Worm (Caenorhabditis elegans) whole organism, midembryonic: ENCODE measurements around the gene fbxa-172.

Experiments used
- T22C8.4 ChIP-seq: fragments of 200-800 bp; sonication (Bioruptor generic); IDR thresholded peaks from 2 replicates; pipeline ENCODE4 v1.3.6; 2022; ENCODE audit warnings: missing genetic modification characterization, missing compliant biosample characterization
- cog-1 ChIP-seq: sonication (generic microtip); optimal IDR thresholded peaks from 2 replicates; lab custom pipeline; 2016; ENCODE audit warnings: missing genetic modification characterization, missing compliant biosample characterization
- flt-1 ChIP-seq: fragments of 200-800 bp; sonication (Bioruptor generic); IDR thresholded peaks from 2 replicates; pipeline ENCODE4 v1.3.6; 2022; ENCODE audit warnings: missing genetic modification characterization, missing compliant biosample characterization
- klf-2 ChIP-seq: fragments of 200-800 bp; sonication (Bioruptor generic); conservative IDR thresholded peaks from 2 replicates; pipeline ENCODE4 v1.3.6; 2022; ENCODE audit warnings: missing genetic modification reagents, missing genetic modification characterization, missing compliant biosample characterization
- med-1 ChIP-seq: sonication (generic microtip); optimal IDR thresholded peaks from 2 replicates; lab custom pipeline; 2017; ENCODE audit warnings: missing genetic modification characterization, mild to moderate bottlenecking, missing compliant biosample characterization, antibody characterized with exemption, missing genetic modification reagents; ENCODE audit not compliant: insufficient read depth
- ref-1 ChIP-seq: fragments of 200-800 bp; sonication (Bioruptor generic); conservative IDR thresholded peaks from 2 replicates; pipeline ENCODE4 v1.3.6; 2022; ENCODE audit warnings: missing genetic modification reagents, missing genetic modification characterization, missing compliant biosample characterization
- tab-1 ChIP-seq: fragments of 200-800 bp; sonication (Bioruptor generic); IDR thresholded peaks from 2 replicates; pipeline ENCODE4 v1.3.6; 2022; ENCODE audit warnings: missing genetic modification characterization, missing compliant biosample characterization
- ztf-23 ChIP-seq: fragments of 200-800 bp; sonication (Bioruptor generic); IDR thresholded peaks from 2 replicates; pipeline ENCODE4 v1.3.6; 2022; ENCODE audit warnings: missing genetic modification reagents, missing genetic modification characterization, missing compliant biosample characterization
- ztf-29 ChIP-seq: fragments of 200-800 bp; sonication (Bioruptor generic); IDR thresholded peaks from 2 replicates; pipeline ENCODE4 v1.3.6; 2022; ENCODE audit warnings: missing genetic modification reagents, missing genetic modification characterization, missing compliant biosample characterization

Gene fbxa-172

DNA sequence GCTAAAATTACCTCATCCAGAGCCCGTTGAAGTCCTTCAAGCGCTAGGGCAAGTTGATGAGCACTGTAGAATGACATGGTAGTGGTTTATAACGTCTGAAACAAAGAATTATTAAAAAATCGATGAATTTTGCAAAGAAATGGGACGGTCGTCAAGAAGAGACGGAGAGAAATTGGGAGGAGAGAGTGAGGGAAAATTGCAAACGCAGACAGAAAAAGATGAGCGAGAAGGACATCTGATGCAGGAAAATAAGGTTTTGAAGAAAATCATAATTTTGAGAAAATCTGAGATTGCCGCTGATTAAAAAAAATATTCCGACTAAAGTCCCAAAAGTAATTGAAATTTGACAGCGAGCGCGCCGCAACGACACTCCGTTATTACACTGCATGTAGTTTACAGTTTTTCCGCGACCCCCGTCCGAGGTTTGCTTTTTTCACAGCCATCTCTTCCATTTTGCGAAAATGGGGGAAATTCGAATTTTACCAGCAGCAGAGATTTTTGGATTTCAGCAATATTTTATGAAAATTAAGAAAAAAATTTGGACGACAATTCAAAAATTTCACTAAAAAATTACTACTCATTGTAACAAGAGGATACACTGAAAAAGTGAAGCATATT lies 20.7 kb upstream of the fbxa-172 start, which contains the start of gene C18D4.6:
Gene C18D4.6 (minus strand): TSS at position 97 of the 618 bp plus-strand sequence.
- TF ChIP-seq med-1 (GFP tag; lab: Kevin White, UChicago), result no peak
- no peak for TF ChIP-seq T22C8.4 (GFP tag; lab: Robert Waterston, UW)
- no peak for TF ChIP-seq cog-1 (tag; lab: Kevin White, UChicago)

DNA sequence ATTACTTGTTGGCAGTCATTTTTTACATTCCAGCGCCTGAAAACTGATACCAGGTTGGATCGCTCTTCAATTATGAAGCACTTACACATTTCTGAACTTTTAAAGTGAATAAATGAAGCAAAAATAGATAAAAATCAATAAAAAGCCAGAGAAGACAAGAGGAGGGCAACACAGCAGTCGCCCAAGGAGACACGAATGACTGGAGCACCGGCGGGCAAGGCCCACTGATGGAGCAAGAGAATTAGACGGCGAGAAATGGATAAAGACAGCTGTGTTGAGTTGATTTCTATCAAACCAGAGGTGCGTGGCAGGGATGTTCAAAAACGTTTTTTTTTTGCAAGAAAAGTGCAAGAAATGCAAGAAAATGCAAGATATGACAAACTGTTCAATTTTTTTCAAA lies 19.8 kb upstream of the fbxa-172 start:
- no peak for TF ChIP-seq ztf-23 (GFP tag; lab: Robert Waterston, UW)
- TF ChIP-seq flt-1, result no peak
- TF ChIP-seq med-1 (GFP tag; lab: Kevin White, UChicago), result no peak
- no peak for TF ChIP-seq tab-1
- TF ChIP-seq ref-1 (GFP tag; lab: Robert Waterston, UW), result no peak
- TF ChIP-seq klf-2 (GFP tag; lab: Robert Waterston, UW), result no peak
- TF ChIP-seq T22C8.4 (GFP tag; lab: Robert Waterston, UW), result no peak
- no peak for TF ChIP-seq ztf-29 (GFP tag; lab: Robert Waterston, UW)
- no peak for TF ChIP-seq cog-1 (tag; lab: Kevin White, UChicago)

ce11 chrV:17540295-17540694 lies 18.8 kb upstream of the fbxa-172 start, which contains the start of gene srz-25:
Gene srz-25 (plus strand): TSS chrV:17540595.
- no peak for TF ChIP-seq cog-1 (tag; lab: Kevin White, UChicago)
- no peak for TF ChIP-seq tab-1
- TF ChIP-seq ztf-29 (GFP tag; lab: Robert Waterston, UW), result no peak
- no peak for TF ChIP-seq T22C8.4 (GFP tag; lab: Robert Waterston, UW)
- no peak for TF ChIP-seq ztf-23 (GFP tag; lab: Robert Waterston, UW)
- TF ChIP-seq klf-2 (GFP tag; lab: Robert Waterston, UW), result no peak
- no peak for TF ChIP-seq ref-1 (GFP tag; lab: Robert Waterston, UW)
- no peak for TF ChIP-seq flt-1
- no peak for TF ChIP-seq med-1 (GFP tag; lab: Kevin White, UChicago)

ce11 chrV:17542304-17542703 lies 16.7 kb upstream of the fbxa-172 start:
- TF ChIP-seq ref-1 (GFP tag; lab: Robert Waterston, UW) (no peak), flt-1 (peak; percentile 59; the same call in 1 of the 2 replicates), ztf-23 (GFP tag; lab: Robert Waterston, UW) (peak; percentile 53; the same call in 1 of the 2 replicates), klf-2 (GFP tag; lab: Robert Waterston, UW) (peak; percentile 57), cog-1 (tag; lab: Kevin White, UChicago) (no peak), tab-1 (0 out of 2 replicates have a peak, but pooled peaks have one; percentile 65)

- no peak for TF ChIP-seq T22C8.4 (GFP tag; lab: Robert Waterston, UW)
- TF ChIP-seq flt-1, result no peak
- no peak for TF ChIP-seq med-1 (GFP tag; lab: Kevin White, UChicago)
- no peak for TF ChIP-seq ztf-29 (GFP tag; lab: Robert Waterston, UW)
- TF ChIP-seq klf-2 (GFP tag; lab: Robert Waterston, UW), result no peak
- no peak for TF ChIP-seq ref-1 (GFP tag; lab: Robert Waterston, UW)
- no peak for TF ChIP-seq ztf-23 (GFP tag; lab: Robert Waterston, UW)
- no peak for TF ChIP-seq cog-1 (tag; lab: Kevin White, UChicago)
- no peak for TF ChIP-seq tab-1
These were observed 12.1 kb upstream of the fbxa-172 start for ce11 chrV:17546931-17547330.

DNA sequence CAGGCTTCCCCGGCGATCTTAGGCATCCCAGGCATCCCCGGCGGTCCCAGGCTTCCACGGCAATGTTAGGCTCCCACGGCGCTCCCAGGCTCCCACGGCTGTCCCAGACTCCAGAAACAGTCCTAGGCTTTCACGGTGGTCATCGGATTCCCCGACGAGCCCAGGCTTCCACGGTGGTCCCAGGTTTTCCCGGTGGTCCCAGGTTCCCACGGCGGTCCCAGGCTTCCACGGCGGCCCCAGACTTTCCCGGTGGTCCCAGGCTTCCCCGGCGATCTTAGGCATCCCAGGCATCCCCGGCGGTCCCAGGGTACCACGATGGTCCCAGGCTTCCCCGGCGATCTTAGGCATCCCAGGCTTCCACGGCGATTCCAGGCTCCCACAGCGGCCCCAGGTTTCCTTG lies 10.4 kb upstream of the fbxa-172 start:
- TF ChIP-seq cog-1 (tag; lab: Kevin White, UChicago) (no peak), klf-2 (GFP tag; lab: Robert Waterston, UW) (no peak), ref-1 (GFP tag; lab: Robert Waterston, UW) (no peak), T22C8.4 (GFP tag; lab: Robert Waterston, UW) (no peak), ztf-29 (GFP tag; lab: Robert Waterston, UW) (no peak), ztf-23 (GFP tag; lab: Robert Waterston, UW) (no peak)

- TF ChIP-seq flt-1 (no peak), ref-1 (GFP tag; lab: Robert Waterston, UW) (no peak), T22C8.4 (GFP tag; lab: Robert Waterston, UW) (no peak), tab-1 (no peak), ztf-29 (GFP tag; lab: Robert Waterston, UW) (no peak), ztf-23 (GFP tag; lab: Robert Waterston, UW) (no peak), klf-2 (GFP tag; lab: Robert Waterston, UW) (no peak), cog-1 (tag; lab: Kevin White, UChicago) (no peak), med-1 (GFP tag; lab: Kevin White, UChicago) (no peak)
These were observed 9.7 kb upstream of the fbxa-172 start, which contains the start of gene fbxa-176 for ce11 chrV:17549362-17549761. Gene fbxa-176 (plus strand): TSS chrV:17549675.

DNA sequence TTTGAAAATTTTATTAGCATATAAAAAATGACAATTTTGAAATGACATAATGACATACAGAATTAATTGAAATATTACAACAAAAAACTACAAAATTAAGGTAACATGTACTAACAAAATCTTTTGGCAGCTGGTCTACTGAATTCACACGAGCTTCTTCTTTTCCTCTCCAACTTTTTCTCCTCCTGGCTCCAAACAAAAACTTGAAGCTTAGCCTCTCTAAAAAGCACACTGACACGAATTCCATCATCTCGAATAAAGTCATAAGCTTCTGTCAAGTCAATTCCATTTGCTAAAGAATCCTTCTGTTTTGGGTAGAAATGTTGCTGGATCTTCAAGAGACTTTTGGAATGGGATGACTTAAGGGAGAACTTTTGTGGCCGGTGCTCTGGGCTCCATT lies 7.7 kb upstream of the fbxa-172 start:
- TF ChIP-seq med-1 (GFP tag; lab: Kevin White, UChicago), result no peak
- TF ChIP-seq ztf-29 (GFP tag; lab: Robert Waterston, UW), result no peak
- no peak for TF ChIP-seq ztf-23 (GFP tag; lab: Robert Waterston, UW)
- TF ChIP-seq klf-2 (GFP tag; lab: Robert Waterston, UW), result no peak
- TF ChIP-seq ref-1 (GFP tag; lab: Robert Waterston, UW), result no peak
- no peak for TF ChIP-seq cog-1 (tag; lab: Kevin White, UChicago)
- no peak for TF ChIP-seq T22C8.4 (GFP tag; lab: Robert Waterston, UW)
- no peak for TF ChIP-seq tab-1
- no peak for TF ChIP-seq flt-1

ce11 chrV:17552759-17553158 lies 6.3 kb upstream of the fbxa-172 start, which contains the start of gene C38D9.8:
Gene C38D9.8 (minus strand): TSS chrV:17552859.
- TF ChIP-seq flt-1 (no peak), klf-2 (GFP tag; lab: Robert Waterston, UW) (no peak), T22C8.4 (GFP tag; lab: Robert Waterston, UW) (no peak)
